Fruit fly (Drosophila melanogaster): ENCODE data around the gene Afti.
A peak's percentile ranks its signal among the peaks of the same experiment; 100 is the strongest.

Afti gene

DNA sequence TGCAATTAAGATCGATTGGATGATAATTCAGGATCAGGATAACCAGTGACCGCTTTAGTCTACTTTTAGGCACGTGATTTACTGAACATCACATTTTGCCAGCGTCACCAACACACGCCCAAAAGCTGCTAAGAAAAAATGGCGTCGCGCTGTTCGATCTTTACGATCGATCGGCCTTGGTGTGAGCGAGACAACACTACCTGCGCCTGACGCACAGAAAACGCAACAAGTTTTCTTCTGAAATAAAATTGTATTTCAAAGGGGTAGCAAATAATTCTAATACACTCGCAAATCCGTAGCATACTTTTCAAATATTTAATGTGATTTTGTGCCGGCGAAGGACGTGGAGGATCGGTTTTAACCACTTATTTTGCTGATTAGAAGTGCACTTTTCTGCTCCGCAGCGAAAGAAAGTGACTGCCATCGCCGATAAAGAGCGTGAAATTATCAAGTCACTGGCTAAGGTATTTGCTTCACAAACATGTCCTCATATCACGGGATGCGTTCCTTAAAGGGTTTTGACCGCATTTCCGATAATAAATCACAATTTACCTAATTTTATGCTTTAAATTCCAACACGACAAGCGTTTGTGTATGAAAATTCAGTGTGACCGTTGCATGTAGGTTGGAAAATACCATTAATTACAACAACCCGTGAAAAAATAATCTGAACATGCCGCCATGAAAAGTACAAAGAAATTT is 18.4 kb downstream of the Afti start (continued):
- no peak for TF ChIP-seq CG12299 (tag; optimal IDR thresholded peaks at IDR 0.05)
- TF ChIP-seq Mes4 (GFP tag; optimal IDR thresholded peaks at IDR 0.05): no peak
- no peak for TF ChIP-seq sr (GFP tag; IDR thresholded peaks at IDR 0.05)
- no peak for TF ChIP-seq fd96Cb (tag; optimal IDR thresholded peaks at IDR 0.05)
- TF ChIP-seq scrt (GFP tag; optimal IDR thresholded peaks at IDR 0.05): peak; percentile 70
- TF ChIP-seq CG11247 (GFP tag; IDR thresholded peaks at IDR 0.05): no peak
- peak; percentile 17 for TF ChIP-seq her (GFP tag; optimal IDR thresholded peaks at IDR 0.05)
- TF ChIP-seq CG6791 (GFP tag; IDR thresholded peaks at IDR 0.05; ENCODE audit: partially characterized antibody): peak; percentile 55; the same call in 1 of the 3 replicates
- peak; percentile 27 for TF ChIP-seq NK7.1 (GFP tag; optimal IDR thresholded peaks at IDR 0.05)
- TF ChIP-seq org-1 (GFP tag; optimal IDR thresholded peaks at IDR 0.05): no peak
- no peak for TF ChIP-seq Lim3 (GFP tag; IDR thresholded peaks at IDR 0.05)
- peak; percentile 12 for TF ChIP-seq CG34376 (GFP tag; optimal IDR thresholded peaks at IDR 0.05)
- no peak for TF ChIP-seq oc (tag; optimal IDR thresholded peaks at IDR 0.05)
- TF ChIP-seq HmgZ (tag; optimal IDR thresholded peaks at IDR 0.05): peak; percentile 56
- peak; percentile 36; the same call in 1 of the 3 replicates for TF ChIP-seq ci (GFP tag; IDR thresholded peaks at IDR 0.05)
- no peak for TF ChIP-seq Max (GFP tag; optimal IDR thresholded peaks at IDR 0.05)
- TF ChIP-seq CG2116 (GFP tag; optimal IDR thresholded peaks at IDR 0.05): no peak
- peak; percentile 23 for TF ChIP-seq Dref (GFP tag; IDR thresholded peaks at IDR 0.05)
- no peak for TF ChIP-seq chn (GFP tag; optimal IDR thresholded peaks at IDR 0.05)
- peak; percentile 86 for TF ChIP-seq sens (GFP tag)
- TF ChIP-seq CG7271 (tag; optimal IDR thresholded peaks at IDR 0.05): no peak
- no peak for TF ChIP-seq yki (optimal IDR thresholded peaks at IDR 0.05)
- TF ChIP-seq CG17186 (GFP tag; optimal IDR thresholded peaks at IDR 0.05): peak; percentile 18
- TF ChIP-seq CG16863 (GFP tag; optimal IDR thresholded peaks at IDR 0.05): no peak
- TF ChIP-seq CG31224 (GFP tag; IDR thresholded peaks at IDR 0.05): no peak
- TF ChIP-seq CG2875 (GFP tag; optimal IDR thresholded peaks at IDR 0.05): no peak
- TF ChIP-seq CoRest (tag; optimal IDR thresholded peaks at IDR 0.05): peak; percentile 31
- TF ChIP-seq CG1832 (GFP tag; optimal IDR thresholded peaks at IDR 0.05): peak; percentile 65
- peak; percentile 97 for TF ChIP-seq nerfin-1 (tag; optimal IDR thresholded peaks at IDR 0.05)
- TF ChIP-seq CG6175 (GFP tag; IDR thresholded peaks at IDR 0.05): no peak
- TF ChIP-seq CG4617 (GFP tag; optimal IDR thresholded peaks at IDR 0.05; ENCODE audit: borderline replicate concordance): peak; percentile 91
- TF ChIP-seq CHES-1-like (GFP tag; optimal IDR thresholded peaks at IDR 0.05): peak; percentile 8
- no peak for TF ChIP-seq Mad (GFP tag; optimal IDR thresholded peaks at IDR 0.05)
- peak in 1 of 2 experiments; percentile 5 for TF ChIP-seq bsh (GFP tag; optimal IDR thresholded peaks at IDR 0.05)
- TF ChIP-seq D19B (GFP tag; optimal IDR thresholded peaks at IDR 0.05): no peak
- TF ChIP-seq kah (GFP tag; optimal IDR thresholded peaks at IDR 0.05): no peak
- peak; percentile 4 for TF ChIP-seq mirr (GFP tag; optimal IDR thresholded peaks at IDR 0.05)
- peak; percentile 1 for TF ChIP-seq Sin3A (optimal IDR thresholded peaks at IDR 0.05)
- TF ChIP-seq Kr (GFP tag; optimal IDR thresholded peaks at IDR 0.05): peak; percentile 87
- TF ChIP-seq gfzf (GFP tag; optimal IDR thresholded peaks at IDR 0.05): peak; percentile 67
- TF ChIP-seq Dp (GFP tag; optimal IDR thresholded peaks at IDR 0.05): peak; percentile 21
- peak; percentile 39 for TF ChIP-seq Dek (tag; optimal IDR thresholded peaks at IDR 0.05)
- TF ChIP-seq Spps (tag; optimal IDR thresholded peaks at IDR 0.05): no peak
- 0 out of 3 replicates have a peak, but pooled peaks have one; percentile 25 for TF ChIP-seq HLH4C (GFP tag; IDR thresholded peaks at IDR 0.05; ENCODE audit: partially characterized antibody)
- no peak for TF ChIP-seq disco-r (GFP tag; optimal IDR thresholded peaks at IDR 0.05)
- TF ChIP-seq pzg (GFP tag; optimal IDR thresholded peaks at IDR 0.05): no peak
- TF ChIP-seq schlank (tag; optimal IDR thresholded peaks at IDR 0.05): no peak
- peak; percentile 26 for TF ChIP-seq CG8478 (optimal IDR thresholded peaks at IDR 0.05)
- TF ChIP-seq Abd-B (GFP tag; optimal IDR thresholded peaks at IDR 0.05): peak; percentile 63
- peak; percentile 58 for TF ChIP-seq cad (GFP tag; optimal IDR thresholded peaks at IDR 0.05)

Measured in whole organism, embryonic.